Worm (Caenorhabditis elegans): Measurements from ENCODE around the gene srv-26.

DNA sequence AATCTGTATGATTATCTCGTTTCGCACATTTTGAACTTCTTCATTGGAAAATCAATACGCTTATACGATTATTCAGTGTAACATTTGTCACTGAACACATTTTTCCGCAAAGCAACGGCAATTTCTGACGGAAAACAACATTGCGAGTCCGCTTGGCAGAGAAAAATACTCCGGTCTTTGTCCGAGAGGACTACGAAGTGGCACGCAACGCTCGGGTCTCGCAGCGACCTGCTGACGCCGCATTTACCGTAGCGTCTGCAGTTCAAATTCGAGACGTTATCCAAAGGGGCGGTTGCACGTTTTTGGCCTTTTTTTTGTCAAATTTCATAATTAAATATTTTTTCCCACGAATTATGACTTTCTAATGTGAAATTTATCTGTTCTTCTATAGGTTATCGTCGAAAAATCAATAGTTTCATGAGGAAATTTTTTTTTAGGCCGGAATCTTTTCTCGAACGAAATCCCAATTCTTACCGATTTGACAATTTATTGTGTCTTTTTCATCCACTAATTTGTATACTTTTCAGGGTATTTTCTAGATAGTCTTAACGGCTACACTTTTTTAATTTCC is 22.1 kb upstream of the srv-26 start, which contains the start of gene sqd-1:
- TF ChIP-seq ama-1 (optimal IDR thresholded peaks at IDR 0.05) (peak; percentile 82), ztf-11 (tag; optimal IDR thresholded peaks at IDR 0.05) (peak; percentile 7), skn-1 (tag; optimal IDR thresholded peaks at IDR 0.05) (no peak), lsy-2 (tag; optimal IDR thresholded peaks at IDR 0.05) (peak; percentile 95 to 99), tra-1 (GFP tag; IDR thresholded peaks at IDR 0.05) (peak; percentile 93), set-16 (GFP tag; IDR thresholded peaks at IDR 0.05) (peak; percentile 78), Y48G9A.11 (GFP tag; IDR thresholded peaks at IDR 0.05) (peak; percentile 87), pqm-1 (tag; optimal IDR thresholded peaks at IDR 0.05) (no peak), nhr-10 (tag; optimal IDR thresholded peaks at IDR 0.05) (peak; percentile 25), jun-1 (tag; optimal IDR thresholded peaks at IDR 0.05) (peak; percentile 88)

Data from whole organism, L4 larva.